Fruit fly (Drosophila melanogaster) S2 (cell line): ENCODE data around the gene ome.

ENCODE experiments used
- CG8478 ChIP-seq: fragments of >200 bp; optimal IDR thresholded peaks from 2 replicates; lab custom pipeline; 2018
- CTCF ChIP-seq, 2 experiments: fragments of >200 bp; optimal IDR thresholded peaks; 2 replicates each; lab custom pipeline; 2018

DNA sequence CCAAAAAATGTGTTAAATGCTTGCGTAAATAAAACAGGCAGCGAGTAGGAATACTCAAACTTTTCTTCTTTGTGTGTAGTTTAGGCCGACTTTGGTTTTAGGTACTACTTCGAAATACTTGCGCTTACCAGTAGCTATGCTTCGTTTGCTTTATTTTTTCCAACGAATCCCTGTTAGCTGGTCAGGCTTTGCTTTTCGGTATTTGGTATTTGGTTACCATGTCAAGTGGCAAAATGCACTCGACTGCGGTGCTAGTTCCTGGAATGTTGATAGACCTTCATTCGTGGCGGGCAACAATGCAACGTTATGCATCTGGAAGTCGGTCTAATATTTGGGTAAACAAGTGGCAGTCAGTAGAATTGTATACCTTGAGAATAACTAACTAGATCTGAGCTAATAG, 8.9 kb upstream of the ome start:
- TF ChIP-seq CTCF (optimal IDR thresholded peaks at IDR 0.05; lab: Kevin White, UChicago) (no peak), CG8478 (lab: Kevin White, UChicago) (no peak)
